Fruit fly (Drosophila melanogaster) whole organism, embryonic: ENCODE results near the gene Schip1.

ENCODE experiments used
- ATbp ChIP-seq: fragments of 200-800 bp; sonication (Bioruptor generic); optimal IDR thresholded peaks from 2 replicates; lab custom pipeline; 2017; ENCODE audit warnings: missing biosample characterization, mild to moderate bottlenecking, missing genetic modification characterization, missing genetic modification reagents
- Awh ChIP-seq: fragments of 200-800 bp; sonication (Bioruptor generic); IDR thresholded peaks from 2 replicates; pipeline ENCODE4, ENCODE4 v1.3.6; 2022; ENCODE audit warnings: missing biosample characterization, missing genetic modification characterization
- BEAF-32 ChIP-seq: fragments of 200-800 bp; sonication (Bioruptor generic); optimal IDR thresholded peaks from 3 replicates; lab custom pipeline; 2017; ENCODE audit warnings: missing biosample characterization, missing genetic modification characterization, mild to moderate bottlenecking, moderate library complexity, missing genetic modification reagents
- Bdp1 ChIP-seq: fragments of 200-800 bp; sonication (Bioruptor generic); optimal IDR thresholded peaks from 3 replicates; lab custom pipeline; 2016; ENCODE audit warnings: missing biosample characterization, missing genetic modification characterization
- Bgb ChIP-seq: fragments of 200-800 bp; sonication (Bioruptor generic); IDR thresholded peaks from 2 replicates; pipeline ENCODE4 v1.3.6; 2022; ENCODE audit warnings: missing biosample characterization, missing genetic modification characterization; ENCODE audit not compliant: partially characterized antibody
- CG10462 ChIP-seq: fragments of 200-800 bp; sonication (Bioruptor generic); optimal IDR thresholded peaks from 2 replicates; lab custom pipeline; 2016; ENCODE audit warnings: missing biosample characterization, missing genetic modification characterization
- CG11696 ChIP-seq: fragments of 200-800 bp; sonication (Bioruptor generic); IDR thresholded peaks from 2 replicates; pipeline ENCODE4 v1.3.6; 2022; ENCODE audit warnings: missing biosample characterization, missing genetic modification characterization
- CG14710 ChIP-seq: fragments of 200-800 bp; sonication (Bioruptor generic); optimal IDR thresholded peaks from 3 replicates; lab custom pipeline; 2019; ENCODE audit warnings: missing biosample characterization, mild to moderate bottlenecking, missing genetic modification characterization, moderate library complexity
- CG1647 ChIP-seq: fragments of 200-800 bp; sonication (Bioruptor generic); optimal IDR thresholded peaks from 3 replicates; lab custom pipeline; 2016; ENCODE audit warnings: missing biosample characterization, missing genetic modification characterization
- CG1792 ChIP-seq: fragments of 200-800 bp; sonication (Bioruptor generic); optimal IDR thresholded peaks from 2 replicates; lab custom pipeline; 2016; ENCODE audit warnings: missing biosample characterization, missing genetic modification characterization
- CG18764 ChIP-seq: fragments of 200-800 bp; sonication (Bioruptor generic); optimal IDR thresholded peaks from 3 replicates; lab custom pipeline; 2016; ENCODE audit warnings: missing biosample characterization, missing genetic modification characterization
- CG2120 ChIP-seq: fragments of 200-800 bp; sonication (Bioruptor generic); optimal IDR thresholded peaks from 3 replicates; lab custom pipeline; 2016; ENCODE audit warnings: missing biosample characterization, missing genetic modification characterization
- CG2712 ChIP-seq: fragments of 200-800 bp; optimal IDR thresholded peaks from 3 replicates; lab custom pipeline; 2019; ENCODE audit warnings: missing biosample characterization, mild to moderate bottlenecking, missing genetic modification characterization, moderate library complexity
- CG4328 ChIP-seq: fragments of 200-800 bp; sonication (Bioruptor generic); optimal IDR thresholded peaks from 3 replicates; lab custom pipeline; 2017; ENCODE audit warnings: missing biosample characterization, missing genetic modification reagents, missing genetic modification characterization
- CG5245 ChIP-seq: fragments of 200-800 bp; sonication (Bioruptor generic); optimal IDR thresholded peaks from 3 replicates; lab custom pipeline; 2016; ENCODE audit warnings: missing biosample characterization, missing genetic modification characterization
- CG6854 ChIP-seq: fragments of 200-800 bp; sonication (Bioruptor generic); optimal IDR thresholded peaks from 3 replicates; lab custom pipeline; 2017; ENCODE audit warnings: missing biosample characterization, mild to moderate bottlenecking, missing genetic modification characterization
- CG8290 ChIP-seq, 3 experiments: fragments of 200-800 bp; sonication (Bioruptor generic); optimal IDR thresholded peaks; 2 replicates each; lab custom pipeline; 2016 to 2019; ENCODE audit warnings: missing biosample characterization in 3 of 3, missing genetic modification characterization in 3 of 3, mild to moderate bottlenecking in 2 of 3, moderate library complexity in 1 of 3
- CG9876 ChIP-seq: fragments of 200-800 bp; sonication (Bioruptor generic); optimal IDR thresholded peaks from 2 replicates; lab custom pipeline; 2016; ENCODE audit warnings: missing biosample characterization, missing genetic modification characterization
- D19A ChIP-seq: fragments of 200-800 bp; optimal IDR thresholded peaks from 3 replicates; lab custom pipeline; 2019; ENCODE audit warnings: missing biosample characterization, mild to moderate bottlenecking, missing genetic modification characterization, moderate library complexity
- Dek ChIP-seq: fragments of 200-800 bp; sonication (Bioruptor generic); optimal IDR thresholded peaks from 3 replicates; lab custom pipeline; 2019; ENCODE audit warnings: missing biosample characterization, mild to moderate bottlenecking, missing genetic modification characterization, moderate library complexity
- Doc2 ChIP-seq: fragments of 200-800 bp; sonication (Bioruptor generic); IDR thresholded peaks from 2 replicates; pipeline ENCODE4 v1.3.6; 2022; ENCODE audit warnings: missing biosample characterization, missing genetic modification characterization
- Doc3 ChIP-seq: fragments of 200-800 bp; sonication (Bioruptor generic); IDR thresholded peaks from 3 replicates; pipeline ENCODE4 v1.3.6; 2022; ENCODE audit warnings: missing biosample characterization, missing genetic modification characterization; ENCODE audit not compliant: partially characterized antibody
- Eip74EF ChIP-seq, 2 experiments: fragments of 200-800 bp in 1 of 2; fragments of >200 bp in 1 of 2; sonication (Bioruptor generic) in 1 of 2; optimal IDR thresholded peaks; 2 replicates each; lab custom pipeline; 2017 to 2019; ENCODE audit warnings: missing biosample characterization in 2 of 2, missing genetic modification characterization in 2 of 2, mild to moderate bottlenecking in 1 of 2, moderate library complexity in 1 of 2
- Hr3 ChIP-seq: fragments of 200-800 bp; sonication (Bioruptor generic); optimal IDR thresholded peaks from 3 replicates; lab custom pipeline; 2016; ENCODE audit warnings: missing biosample characterization, missing genetic modification characterization
- Hr51 ChIP-seq, 2 experiments: fragments of 200-800 bp; sonication (Bioruptor generic); optimal IDR thresholded peaks; 2 replicates in 1 of 2; 3 replicates in 1 of 2; lab custom pipeline; 2016 to 2018; ENCODE audit warnings: missing biosample characterization in 2 of 2, missing genetic modification characterization in 2 of 2, mild to moderate bottlenecking in 1 of 2, moderate library complexity in 1 of 2
- MBD-R2 ChIP-seq: fragments of 200-800 bp; sonication (Bioruptor generic); IDR thresholded peaks from 2 replicates; pipeline ENCODE4 v1.3.6; 2022; ENCODE audit warnings: missing biosample characterization, missing genetic modification characterization
- NfI ChIP-seq: fragments of 200-800 bp; sonication (Bioruptor generic); optimal IDR thresholded peaks from 3 replicates; lab custom pipeline; 2018; ENCODE audit warnings: missing biosample characterization, mild to moderate bottlenecking, missing genetic modification characterization, moderate library complexity
- Ptx1 ChIP-seq: fragments of 200-800 bp; sonication (Bioruptor generic); IDR thresholded peaks from 2 replicates; pipeline ENCODE4 v1.3.6; 2022; ENCODE audit warnings: missing biosample characterization, missing genetic modification characterization
- Ravus ChIP-seq: fragments of 200-800 bp; sonication (Bioruptor generic); IDR thresholded peaks from 2 replicates; pipeline ENCODE4 v1.3.6; 2022; ENCODE audit warnings: missing biosample characterization, missing genetic modification characterization
- Sox100B ChIP-seq: fragments of 200-800 bp; sonication (Bioruptor generic); optimal IDR thresholded peaks from 3 replicates; lab custom pipeline; 2018; ENCODE audit warnings: missing biosample characterization, mild to moderate bottlenecking, missing genetic modification characterization
- Sry-δ ChIP-seq: fragments of 200-800 bp; sonication (Bioruptor generic); optimal IDR thresholded peaks from 2 replicates; lab custom pipeline; 2016; ENCODE audit warnings: missing biosample characterization, missing genetic modification characterization
- Xrp1 ChIP-seq: fragments of 200-800 bp; sonication (Bioruptor generic); IDR thresholded peaks from 2 replicates; pipeline ENCODE4 v1.3.6; 2022; ENCODE audit warnings: missing biosample characterization, missing genetic modification characterization
- ato ChIP-seq: fragments of 200-800 bp; sonication (Bioruptor generic); IDR thresholded peaks from 2 replicates; pipeline ENCODE4 v1.3.6; 2022; ENCODE audit warnings: missing biosample characterization, missing genetic modification characterization; ENCODE audit not compliant: partially characterized antibody
- da ChIP-seq: fragments of 200-800 bp; sonication (Bioruptor generic); optimal IDR thresholded peaks from 2 replicates; lab custom pipeline; 2016; ENCODE audit warnings: missing biosample characterization, missing genetic modification characterization
- grau ChIP-seq: fragments of 200-800 bp; optimal IDR thresholded peaks from 3 replicates; lab custom pipeline; 2019; ENCODE audit warnings: missing biosample characterization, mild to moderate bottlenecking, missing genetic modification characterization, moderate library complexity
- grn ChIP-seq: fragments of 200-800 bp; sonication (Bioruptor generic); optimal IDR thresholded peaks from 3 replicates; lab custom pipeline; 2017; ENCODE audit warnings: missing biosample characterization, missing genetic modification characterization
- gsb ChIP-seq: fragments of 200-800 bp; sonication (Bioruptor generic); IDR thresholded peaks from 2 replicates; pipeline ENCODE4 v1.3.6; 2022; ENCODE audit warnings: missing biosample characterization, missing genetic modification characterization
- ham ChIP-seq: fragments of 200-800 bp; sonication (Bioruptor generic); IDR thresholded peaks from 2 replicates; pipeline ENCODE4 v1.3.6; 2022; ENCODE audit warnings: missing biosample characterization, missing genetic modification characterization
- inv ChIP-seq: fragments of 200-800 bp; sonication (Bioruptor generic); IDR thresholded peaks from 2 replicates; pipeline ENCODE4 v1.3.6; 2022; ENCODE audit warnings: missing biosample characterization, missing genetic modification characterization; ENCODE audit not compliant: partially characterized antibody
- jumu ChIP-seq: fragments of 200-800 bp; sonication (Bioruptor generic); optimal IDR thresholded peaks from 3 replicates; lab custom pipeline; 2016; ENCODE audit warnings: missing biosample characterization, missing genetic modification characterization
- knrl ChIP-seq: fragments of 200-800 bp; sonication (Bioruptor generic); IDR thresholded peaks from 3 replicates; pipeline ENCODE4 v1.3.6; 2022; ENCODE audit warnings: missing biosample characterization, missing genetic modification characterization; ENCODE audit not compliant: partially characterized antibody
- lbe ChIP-seq: fragments of 200-800 bp; sonication (Bioruptor generic); optimal IDR thresholded peaks from 2 replicates; lab custom pipeline; 2016; ENCODE audit warnings: missing biosample characterization, mild to moderate bottlenecking, missing genetic modification characterization
- lilli ChIP-seq: fragments of 200-800 bp; sonication (Bioruptor generic); optimal IDR thresholded peaks from 3 replicates; lab custom pipeline; 2016; ENCODE audit warnings: missing biosample characterization, missing genetic modification characterization
- phol ChIP-seq: fragments of 200-800 bp; sonication (Bioruptor generic); optimal IDR thresholded peaks from 3 replicates; lab custom pipeline; 2018; ENCODE audit warnings: missing biosample characterization, mild to moderate bottlenecking, missing genetic modification characterization, moderate library complexity
- pzg ChIP-seq: fragments of 200-800 bp; sonication (Bioruptor generic); optimal IDR thresholded peaks from 3 replicates; lab custom pipeline; 2018; ENCODE audit warnings: missing biosample characterization, mild to moderate bottlenecking, missing genetic modification characterization, moderate library complexity
- ranshi ChIP-seq: fragments of 200-800 bp; sonication (Bioruptor generic); IDR thresholded peaks from 2 replicates; pipeline ENCODE4 v1.3.6; 2022; ENCODE audit warnings: missing biosample characterization, missing genetic modification characterization
- sens-2 ChIP-seq: fragments of 200-800 bp; sonication (Bioruptor generic); IDR thresholded peaks from 2 replicates; pipeline ENCODE4 v1.3.6; 2022; ENCODE audit warnings: missing biosample characterization, missing genetic modification characterization
- ssp ChIP-seq: fragments of 200-800 bp; sonication (Bioruptor generic); IDR thresholded peaks from 2 replicates; pipeline ENCODE4 v1.3.6; 2022; ENCODE audit warnings: missing biosample characterization, missing genetic modification characterization
- zf30C ChIP-seq: fragments of 200-800 bp; sonication (Bioruptor generic); optimal IDR thresholded peaks from 3 replicates; lab custom pipeline; 2018; ENCODE audit warnings: missing biosample characterization, mild to moderate bottlenecking, missing genetic modification characterization
- zfh1 ChIP-seq: fragments of 200-800 bp; sonication (Bioruptor generic); IDR thresholded peaks from 3 replicates; pipeline ENCODE4 v1.3.6; 2022; ENCODE audit warnings: missing biosample characterization, missing genetic modification characterization

The Schip1 gene

dm6 chr2L:10341405-10341804 is 10.5 kb upstream of the Schip1 start, which contains the start of gene CG31715:
TSS of gene CG31715 (plus strand) at chr2L:10341616.
- no peak for TF ChIP-seq CG18764 (GFP tag; lab: Kevin White, UChicago)
- TF ChIP-seq Hr51 (GFP tag; optimal IDR thresholded peaks at IDR 0.05; lab: Kevin White, UChicago): peak in 1 of 2 experiments; percentile 18
- TF ChIP-seq knrl (GFP tag; lab: Robert Waterston, UW): 0 out of 3 replicates have a peak, but pooled peaks have one; percentile 28
- TF ChIP-seq Hr3: peak; percentile 37
- TF ChIP-seq D19A (tag; lab: Kevin White, UChicago): peak; percentile 8
- no peak for TF ChIP-seq CG11696 (GFP tag; lab: Robert Waterston, UW)
- no peak for TF ChIP-seq zfh1
- TF ChIP-seq inv (GFP tag; lab: Robert Waterston, UW): peak; percentile 29; the same call in 1 of the 2 replicates
- TF ChIP-seq ranshi: peak; percentile 53; the same call in 1 of the 2 replicates
- TF ChIP-seq Doc2 (GFP tag; lab: Robert Waterston, UW): no peak
- 0 out of 2 replicates have a peak, but pooled peaks have one; percentile 22 for TF ChIP-seq Xrp1
- no peak for TF ChIP-seq gsb (GFP tag; lab: Robert Waterston, UW)
- peak; percentile 25 for TF ChIP-seq CG2712 (tag; lab: Kevin White, UChicago)
- TF ChIP-seq Ravus (GFP tag; lab: Robert Waterston, UW): no peak
- TF ChIP-seq zf30C (GFP tag; lab: Kevin White, UChicago): no peak
- TF ChIP-seq lilli (GFP tag; lab: Kevin White, UChicago): peak; percentile 24
- peak; percentile 73 for TF ChIP-seq Sry-δ (GFP tag; lab: Kevin White, UChicago)
- TF ChIP-seq sens-2: no peak
- peak; percentile 26 for TF ChIP-seq Dek (tag; lab: Kevin White, UChicago)
- TF ChIP-seq CG1792: no peak
- TF ChIP-seq CG10462 (GFP tag; lab: Kevin White, UChicago): peak; percentile 4
- peak; percentile 67 for TF ChIP-seq BEAF-32
- TF ChIP-seq ham: no peak
- TF ChIP-seq grau (tag; lab: Kevin White, UChicago): peak; percentile 38
- no peak for TF ChIP-seq CG6854
- TF ChIP-seq Doc3 (GFP tag; lab: Robert Waterston, UW): peak; percentile 38; the same call in 2 of the 3 replicates
- no peak for TF ChIP-seq grn (GFP tag; lab: Kevin White, UChicago)
- no peak for TF ChIP-seq ato (GFP tag; lab: Robert Waterston, UW)
- peak; percentile 41; the same call in 1 of the 2 replicates for TF ChIP-seq Bgb (GFP tag; lab: Robert Waterston, UW)
- TF ChIP-seq da: no peak
- TF ChIP-seq pzg (GFP tag; lab: Kevin White, UChicago): peak; percentile 42
- no peak for TF ChIP-seq NfI
- peak; percentile 23 for TF ChIP-seq CG14710 (tag; lab: Kevin White, UChicago)
- TF ChIP-seq CG4328 (GFP tag; lab: Kevin White, UChicago): no peak
- no peak for TF ChIP-seq CG5245 (GFP tag; lab: Kevin White, UChicago)
- TF ChIP-seq lbe (GFP tag; lab: Kevin White, UChicago): peak; percentile 44
- peak; percentile 13 for TF ChIP-seq phol (tag; lab: Kevin White, UChicago)
- no peak for TF ChIP-seq Awh (GFP tag; lab: Robert Waterston, UW)
- TF ChIP-seq Ptx1 (GFP tag; lab: Robert Waterston, UW): no peak
- TF ChIP-seq Sox100B: peak; percentile 18
- TF ChIP-seq ATbp (GFP tag; lab: Kevin White, UChicago): no peak
- no peak for TF ChIP-seq ssp
- peak; percentile 23 for TF ChIP-seq CG2120 (GFP tag; lab: Kevin White, UChicago)
- peak; percentile 66 for TF ChIP-seq MBD-R2 (GFP tag; lab: Robert Waterston, UW)
- no peak for TF ChIP-seq CG9876 (GFP tag; lab: Kevin White, UChicago)
- TF ChIP-seq Eip74EF (GFP tag; optimal IDR thresholded peaks at IDR 0.05; lab: Kevin White, UChicago): no peak
- TF ChIP-seq CG1647: no peak
- TF ChIP-seq CG8290 (GFP tag; optimal IDR thresholded peaks at IDR 0.05; lab: Kevin White, UChicago): peak; percentile 19
- peak in 1 of 2 experiments; percentile 40 for TF ChIP-seq CG8290 (tag; optimal IDR thresholded peaks at IDR 0.05; lab: Kevin White, UChicago)
- TF ChIP-seq Bdp1 (GFP tag; lab: Kevin White, UChicago): no peak
- no peak for TF ChIP-seq jumu (GFP tag; lab: Kevin White, UChicago)
